Worm (Caenorhabditis elegans) whole organism, late embryonic: ENCODE results near the gene ndub-6.
A peak's percentile ranks its signal among the peaks of the same experiment; 100 is the strongest.

Experiments
- C38D4.7 ChIP-seq: fragments of 200-800 bp; sonication (Bioruptor generic); optimal IDR thresholded peaks from 2 replicates; lab custom pipeline; 2018; ENCODE audit warnings: mild to moderate bottlenecking, missing genetic modification characterization, moderate library complexity, missing compliant biosample characterization
- K09A11.1 ChIP-seq: sonication (generic microtip); optimal IDR thresholded peaks from 2 replicates; lab custom pipeline; 2017; ENCODE audit warnings: antibody characterized with exemption, mild to moderate bottlenecking, missing genetic modification characterization, missing compliant biosample characterization; ENCODE audit not compliant: insufficient read depth
- T23F11.4 ChIP-seq: fragments of 200-800 bp; sonication (Bioruptor generic); optimal IDR thresholded peaks from 2 replicates; lab custom pipeline; 2018; ENCODE audit warnings: mild to moderate bottlenecking, missing genetic modification characterization, missing compliant biosample characterization
- ama-1 ChIP-seq: fragments of 150-350 bp; optimal IDR thresholded peaks from 2 replicates; lab custom pipeline; 2014
- ceh-18 ChIP-seq: sonication (generic microtip); optimal IDR thresholded peaks from 2 replicates; lab custom pipeline; 2016; ENCODE audit warnings: missing genetic modification characterization, missing compliant biosample characterization
- ceh-19 ChIP-seq: fragments of 200-800 bp; sonication (Bioruptor generic); optimal IDR thresholded peaks from 2 replicates; lab custom pipeline; 2018; ENCODE audit warnings: mild to moderate bottlenecking, missing genetic modification characterization, missing compliant biosample characterization
- ceh-2 ChIP-seq: sonication (generic microtip); optimal IDR thresholded peaks from 2 replicates; lab custom pipeline; 2016; ENCODE audit warnings: missing genotype, missing genetic modification characterization, missing compliant biosample characterization
- ceh-30 ChIP-seq: fragments of 150-350 bp; optimal IDR thresholded peaks from 2 replicates; lab custom pipeline; 2014; ENCODE audit warnings: missing biosample characterization, missing genetic modification characterization
- ceh-45 ChIP-seq: fragments of 200-800 bp; sonication (Bioruptor generic); IDR thresholded peaks from 2 replicates; pipeline ENCODE4 v1.3.6; 2022; ENCODE audit warnings: missing genetic modification reagents, missing genetic modification characterization, missing compliant biosample characterization
- ceh-6 ChIP-seq: fragments of 200-800 bp; sonication (Bioruptor generic); optimal IDR thresholded peaks from 2 replicates; lab custom pipeline; 2018; ENCODE audit warnings: mild to moderate bottlenecking, missing genetic modification characterization, missing compliant biosample characterization
- dmd-4 ChIP-seq: sonication (generic microtip); optimal IDR thresholded peaks from 2 replicates; lab custom pipeline; 2016; ENCODE audit warnings: borderline replicate concordance, missing genetic modification characterization, missing compliant biosample characterization
- elt-2 ChIP-seq: sonication (generic microtip); optimal IDR thresholded peaks from 2 replicates; lab custom pipeline; 2016; ENCODE audit warnings: missing genetic modification reagents, missing genetic modification characterization, missing compliant biosample characterization
- elt-4 ChIP-seq: sonication (generic microtip); optimal IDR thresholded peaks from 2 replicates; lab custom pipeline; 2016; ENCODE audit warnings: missing genetic modification characterization, missing compliant biosample characterization
- ets-4 ChIP-seq: sonication (generic microtip); optimal IDR thresholded peaks from 2 replicates; lab custom pipeline; 2016; ENCODE audit warnings: missing genetic modification characterization, missing compliant biosample characterization
- eyg-1 ChIP-seq: sonication (generic microtip); optimal IDR thresholded peaks from 2 replicates; lab custom pipeline; 2016; ENCODE audit warnings: missing genotype, missing genetic modification characterization, missing compliant biosample characterization
- fkh-10 ChIP-seq: fragments of 150-350 bp; optimal IDR thresholded peaks from 2 replicates; lab custom pipeline; 2014; ENCODE audit warnings: missing biosample characterization, missing genetic modification reagents, missing genetic modification characterization
- hlh-13 ChIP-seq: fragments of 200-800 bp; sonication (Bioruptor generic); optimal IDR thresholded peaks from 2 replicates; lab custom pipeline; 2018; ENCODE audit warnings: mild to moderate bottlenecking, missing genetic modification characterization, missing compliant biosample characterization
- hlh-30 ChIP-seq: sonication (generic microtip); optimal IDR thresholded peaks from 2 replicates; lab custom pipeline; 2017; ENCODE audit warnings: antibody characterized with exemption, missing genetic modification characterization, missing compliant biosample characterization; ENCODE audit not compliant: insufficient read depth
- hlh-6 ChIP-seq: sonication (generic microtip); optimal IDR thresholded peaks from 2 replicates; lab custom pipeline; 2016; ENCODE audit warnings: missing genotype, missing genetic modification characterization, missing compliant biosample characterization
- lin-11 ChIP-seq: fragments of 200-800 bp; sonication (Bioruptor generic); optimal IDR thresholded peaks from 2 replicates; lab custom pipeline; 2018; ENCODE audit warnings: mild to moderate bottlenecking, missing genetic modification characterization, missing compliant biosample characterization
- madf-2 ChIP-seq: sonication (generic microtip); optimal IDR thresholded peaks from 2 replicates; lab custom pipeline; 2017; ENCODE audit warnings: missing genetic modification characterization, missing compliant biosample characterization
- pha-4 ChIP-seq: fragments of 150-350 bp; optimal IDR thresholded peaks from 2 replicates; lab custom pipeline; 2018; ENCODE audit warnings: missing biosample characterization, missing genetic modification reagents, missing genetic modification characterization
- rnt-1 ChIP-seq: sonication (generic microtip); optimal IDR thresholded peaks from 2 replicates; lab custom pipeline; 2016; ENCODE audit warnings: missing genetic modification characterization, missing compliant biosample characterization
- sox-4 ChIP-seq: sonication (generic microtip); optimal IDR thresholded peaks from 2 replicates; lab custom pipeline; 2017; ENCODE audit warnings: mild to moderate bottlenecking, missing genetic modification characterization, inconsistent platforms, missing compliant biosample characterization
- syd-9 ChIP-seq: sonication (generic microtip); optimal IDR thresholded peaks from 2 replicates; lab custom pipeline; 2016; ENCODE audit warnings: mild to moderate bottlenecking, missing genetic modification characterization, moderate library complexity, missing compliant biosample characterization
- tbx-2 ChIP-seq: sonication (generic microtip); optimal IDR thresholded peaks from 2 replicates; lab custom pipeline; 2016; ENCODE audit warnings: missing genetic modification characterization, missing compliant biosample characterization
- ttx-3 ChIP-seq: sonication (generic microtip); optimal IDR thresholded peaks from 2 replicates; lab custom pipeline; 2016; ENCODE audit warnings: missing genetic modification reagents, missing genetic modification characterization, missing compliant biosample characterization
- unc-42 ChIP-seq: sonication (generic microtip); optimal IDR thresholded peaks from 2 replicates; lab custom pipeline; 2016; ENCODE audit warnings: missing genotype, missing genetic modification characterization, missing compliant biosample characterization
- unc-55 ChIP-seq: sonication (generic microtip); optimal IDR thresholded peaks from 2 replicates; lab custom pipeline; 2017; ENCODE audit warnings: missing biosample characterization, missing genetic modification reagents, missing genetic modification characterization
- unc-86 ChIP-seq: sonication (generic microtip); optimal IDR thresholded peaks from 2 replicates; lab custom pipeline; 2016; ENCODE audit warnings: missing genetic modification characterization, missing compliant biosample characterization
- zip-5 ChIP-seq: sonication (generic microtip); optimal IDR thresholded peaks from 2 replicates; lab custom pipeline; 2016; ENCODE audit warnings: missing genetic modification characterization, missing compliant biosample characterization
- ztf-16 ChIP-seq: sonication (generic microtip); optimal IDR thresholded peaks from 2 replicates; lab custom pipeline; 2017; ENCODE audit warnings: missing genetic modification characterization, missing compliant biosample characterization

Gene ndub-6

DNA sequence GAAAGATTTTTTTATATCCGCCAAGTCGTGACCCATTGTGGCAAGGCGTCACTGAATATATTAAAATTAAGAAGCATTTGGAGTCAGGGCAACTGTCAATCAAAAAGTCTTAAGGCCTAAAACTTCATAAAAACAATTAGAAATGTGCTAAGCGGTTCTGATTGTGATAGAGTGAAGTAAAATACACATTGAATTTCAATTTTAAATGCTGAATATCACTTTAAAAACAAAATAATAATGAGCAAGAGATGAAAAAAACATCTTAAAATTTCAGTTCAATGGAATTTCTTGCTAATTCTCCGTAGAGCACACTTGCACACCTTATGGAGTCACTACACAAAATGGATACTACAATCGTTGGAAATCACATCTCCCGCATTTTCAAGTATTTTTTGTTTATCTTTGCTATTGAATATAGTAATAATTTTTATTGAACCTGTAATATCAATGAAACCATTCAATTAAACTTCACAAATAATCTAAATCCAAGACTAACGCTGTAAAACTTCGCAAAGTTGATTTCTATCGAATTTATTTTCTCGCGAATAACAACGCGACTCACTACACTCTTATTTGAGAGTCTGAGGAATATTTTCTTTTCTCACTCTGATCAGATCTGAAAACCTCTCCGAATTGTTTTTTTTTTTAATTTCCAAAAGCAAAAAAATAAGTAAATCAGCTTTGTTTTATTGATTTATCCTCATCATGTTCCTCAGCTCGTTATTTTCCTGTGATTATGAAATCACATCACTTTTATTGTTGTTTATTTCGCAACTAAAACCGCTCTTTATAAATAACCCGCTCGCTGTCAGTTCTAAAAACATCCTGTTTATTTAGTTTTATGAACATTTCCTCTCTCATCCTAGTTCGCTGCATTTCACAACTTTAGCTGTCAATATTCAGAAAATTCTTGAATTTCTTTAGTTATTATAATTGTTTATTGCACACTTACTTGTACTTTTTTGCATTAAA, 16.5 kb upstream of the ndub-6 start, which contains the start of gene mars-1 (continued):
- no peak for TF ChIP-seq C38D4.7
- TF ChIP-seq ama-1 (lab: Kevin White, UChicago): no peak
- TF ChIP-seq ceh-6 (GFP tag; lab: Kevin White, UChicago): no peak
- no peak for TF ChIP-seq pha-4 (tag; lab: Kevin White, UChicago)
- TF ChIP-seq unc-42 (tag; lab: Kevin White, UChicago): peak; percentile 60
- peak; percentile 93 for TF ChIP-seq zip-5 (tag; lab: Kevin White, UChicago)
- no peak for TF ChIP-seq ceh-30 (tag; lab: Kevin White, UChicago)
- no peak for TF ChIP-seq sox-4 (tag; lab: Kevin White, UChicago)
- peak; percentile 82 for TF ChIP-seq ceh-2
- TF ChIP-seq hlh-6: no peak
- TF ChIP-seq hlh-30 (tag; lab: Kevin White, UChicago): no peak
- no peak for TF ChIP-seq ceh-45 (GFP tag; lab: Robert Waterston, UW)
- TF ChIP-seq eyg-1: peak; percentile 18
- TF ChIP-seq K09A11.1 (tag; lab: Kevin White, UChicago): no peak
- peak; percentile 90 for TF ChIP-seq ets-4
- TF ChIP-seq hlh-13 (GFP tag; lab: Kevin White, UChicago): no peak
- peak; percentile 50 for TF ChIP-seq ceh-18 (tag; lab: Kevin White, UChicago)
- no peak for TF ChIP-seq madf-2 (tag; lab: Kevin White, UChicago)

ce11 chrIV:11636409-11636723, 15.8 kb upstream of the ndub-6 start, which contains the start of gene F58B3.6:
F58B3.6 (plus strand) TSS chrIV:11636648.
- TF ChIP-seq hlh-30 (tag; lab: Kevin White, UChicago) (peak; percentile 67), K09A11.1 (tag; lab: Kevin White, UChicago) (no peak)

DNA sequence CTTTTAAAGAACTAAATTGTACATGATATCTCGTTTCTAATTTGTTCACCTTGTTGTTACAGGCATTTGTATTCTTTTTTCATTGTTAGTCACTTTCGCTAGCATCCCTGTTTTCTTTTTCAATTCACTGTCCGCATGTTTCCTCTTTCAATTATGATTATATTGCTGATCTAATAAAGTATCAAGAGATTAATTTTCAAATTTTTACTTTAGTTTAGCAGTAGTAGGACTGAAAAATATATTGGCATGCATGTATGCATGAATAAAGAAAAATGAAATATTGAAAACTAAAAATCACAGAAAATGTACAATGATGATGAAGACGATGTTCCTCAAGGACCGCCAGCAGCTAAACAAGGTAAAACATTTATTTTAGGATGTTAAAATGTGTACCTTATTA, 14.2 kb upstream of the ndub-6 start, which contains the start of gene rbm-17:
TSS of gene rbm-17 (plus strand) at position 301 of the 400 bp plus-strand sequence.
- TF ChIP-seq fkh-10 (GFP tag; lab: Kevin White, UChicago) (no peak), syd-9 (no peak), ceh-45 (GFP tag; lab: Robert Waterston, UW) (no peak), ztf-16 (tag; lab: Kevin White, UChicago) (no peak), ets-4 (no peak), rnt-1 (no peak)

ce11 chrIV:11640915-11641314, 11.3 kb upstream of the ndub-6 start, which contains the start of gene ttr-50:
ttr-50 (minus strand) TSS chrIV:11641015.
- TF ChIP-seq sox-4 (tag; lab: Kevin White, UChicago) (no peak), unc-55 (no peak), T23F11.4 (GFP tag; lab: Kevin White, UChicago) (no peak), ceh-2 (no peak), elt-2 (tag; lab: Kevin White, UChicago) (peak; percentile 71), unc-86 (no peak), ceh-30 (tag; lab: Kevin White, UChicago) (no peak), lin-11 (tag; lab: Kevin White, UChicago) (no peak)

DNA sequence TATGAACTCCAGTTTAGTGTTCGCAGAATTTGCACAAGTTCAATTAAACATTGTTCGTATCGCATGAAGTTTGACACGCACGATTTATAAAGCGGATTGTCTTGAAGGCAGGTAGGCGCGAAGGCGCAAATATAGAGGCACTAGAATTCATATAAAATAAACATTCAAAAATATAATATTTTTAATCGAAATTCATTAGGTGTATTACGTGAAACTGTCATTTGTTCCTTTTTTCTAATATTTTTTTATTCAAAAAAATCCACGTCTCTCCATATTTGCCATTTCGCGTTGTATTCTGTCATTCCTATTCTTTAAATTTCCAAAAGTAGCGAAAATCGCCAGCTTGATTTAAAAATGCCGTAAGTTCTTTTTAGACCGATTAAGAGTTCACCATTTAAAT, 10.4 kb upstream of the ndub-6 start, which contains the start of gene ZK809.1:
TSS of gene ZK809.1 (plus strand) at position 301 of the 400 bp plus-strand sequence.
- TF ChIP-seq ttx-3 (tag; lab: Kevin White, UChicago): no peak
- TF ChIP-seq tbx-2: no peak

DNA sequence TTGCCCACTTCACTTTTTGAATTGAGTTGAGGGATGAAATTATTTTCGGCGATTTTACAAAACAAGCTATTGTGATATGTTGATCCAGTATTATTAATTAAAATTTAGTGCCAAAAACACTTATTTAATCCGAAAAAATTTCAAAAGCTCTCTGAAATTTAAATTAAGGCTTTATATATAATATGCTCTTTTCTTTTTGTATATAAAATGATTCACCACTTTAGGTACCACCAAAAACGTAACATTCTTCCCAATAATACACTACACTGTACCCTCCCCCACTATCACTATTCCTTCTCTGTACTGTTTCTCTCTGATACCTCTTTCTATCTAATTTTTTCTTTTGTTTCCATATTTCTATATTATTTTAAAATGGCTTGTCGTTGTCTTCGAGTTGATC, 8.4 kb upstream of the ndub-6 start, which contains the start of gene prx-2:
TSS of gene prx-2 (plus strand) at position 301 of the 400 bp plus-strand sequence.
- TF ChIP-seq C38D4.7 (no peak), elt-4 (no peak), elt-2 (tag; lab: Kevin White, UChicago) (no peak), dmd-4 (tag; lab: Kevin White, UChicago) (no peak), ceh-19 (GFP tag; lab: Kevin White, UChicago) (no peak)
